Worm (Caenorhabditis elegans) whole organism, mixed stage, embryonic: ENCODE measurements around the gene R13A1.10.

Source experiments
- mep-1 ChIP-seq: fragments of 150-350 bp; optimal IDR thresholded peaks from 2 replicates; lab custom pipeline; 2017; ENCODE audit warnings: missing biosample characterization, missing genetic modification reagents, missing genetic modification characterization, inconsistent platforms
- unc-62 ChIP-seq: fragments of 150-350 bp; optimal IDR thresholded peaks from 2 replicates; lab custom pipeline; 2014; ENCODE audit warnings: missing biosample characterization, missing genetic modification reagents, missing genetic modification characterization

ce11 chrIV:7230198-7230597, 3.2 kb upstream of the R13A1.10 start, which contains the start of gene cap-1:
- no peak for TF ChIP-seq unc-62 (GFP tag; lab: Kevin White, UChicago)
- TF ChIP-seq mep-1 = peak; percentile 78
